Worm (Caenorhabditis elegans): Measurements from ENCODE around the gene srw-35.

The srw-35 gene

DNA sequence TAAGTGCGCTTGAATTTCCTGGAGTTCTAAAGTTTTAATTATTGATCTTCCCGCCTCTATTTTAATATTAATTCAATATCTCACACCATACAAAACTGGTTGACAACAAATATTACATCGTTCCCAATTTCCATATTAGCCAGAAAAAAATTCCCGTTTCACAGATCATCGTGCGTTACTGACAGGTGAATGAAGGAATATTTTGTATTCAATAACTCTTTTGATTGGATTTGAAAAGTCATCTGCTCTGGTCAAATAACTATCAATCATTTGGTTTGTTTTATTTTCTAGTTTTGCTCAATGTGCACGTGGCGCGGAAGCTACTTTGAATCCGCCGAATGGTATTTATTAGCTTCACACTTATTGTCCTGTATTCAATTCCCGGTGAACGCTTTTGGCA lies 11.4 kb downstream of the srw-35 start, which contains the start of gene srh-139:
TSS of gene srh-139 (plus strand) at position 301 of the 400 bp plus-strand sequence.
- no peak for TF ChIP-seq nhr-80 (tag; optimal IDR thresholded peaks at IDR 0.05)
- TF ChIP-seq nhr-90 (tag; optimal IDR thresholded peaks at IDR 0.05), result no peak
- TF ChIP-seq B0019.2 (GFP tag; conservative IDR thresholded peaks at IDR 0.05), result no peak
- TF ChIP-seq somi-1 (GFP tag; optimal IDR thresholded peaks at IDR 0.05), result no peak
- no peak for TF ChIP-seq rec-8 (tag; optimal IDR thresholded peaks at IDR 0.05)
- TF ChIP-seq lin-40 (tag; optimal IDR thresholded peaks at IDR 0.05), result no peak
- TF ChIP-seq rpc-1 (optimal IDR thresholded peaks at IDR 0.05), result no peak
- TF ChIP-seq rpc-1 (tag; optimal IDR thresholded peaks at IDR 0.05), result no peak
- no peak for TF ChIP-seq bed-1 (GFP tag; IDR thresholded peaks at IDR 0.05)
- no peak for TF ChIP-seq C17E4.6 (GFP tag; IDR thresholded peaks at IDR 0.05)
- TF ChIP-seq snpc-1.3 (tag; optimal IDR thresholded peaks at IDR 0.05; ENCODE audit: insufficient read depth), result no peak
- TF ChIP-seq unc-130 (GFP tag; optimal IDR thresholded peaks at IDR 0.05), result no peak
- TF ChIP-seq F57C9.4 (tag; optimal IDR thresholded peaks at IDR 0.05), result no peak
- no peak for TF ChIP-seq akir-1 (GFP tag; optimal IDR thresholded peaks at IDR 0.05)
- TF ChIP-seq nfyb-1 (GFP tag; IDR thresholded peaks at IDR 0.05), result no peak
- no peak for TF ChIP-seq efl-1 (GFP tag; optimal IDR thresholded peaks at IDR 0.05)
- no peak for TF ChIP-seq madf-3 (GFP tag; IDR thresholded peaks at IDR 0.05)

DNA sequence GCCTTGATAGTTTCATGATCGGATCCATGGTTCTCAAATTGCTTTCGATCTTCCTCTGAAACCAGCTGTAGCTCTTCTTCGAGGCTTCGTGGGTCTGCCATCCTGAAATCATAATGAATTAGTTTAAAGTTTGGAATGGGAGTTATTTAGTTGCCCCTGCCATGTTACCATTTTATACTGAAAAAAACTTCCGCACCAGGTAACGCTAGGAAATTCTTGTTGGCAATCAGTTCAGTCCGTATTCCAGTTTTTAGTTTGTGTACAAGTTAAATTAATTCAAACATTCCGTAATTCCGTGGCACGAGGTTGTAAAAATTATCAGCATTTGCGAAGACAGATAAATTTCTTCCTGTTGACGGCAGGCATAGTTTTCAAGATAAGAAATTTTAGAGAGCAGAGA lies 15.2 kb downstream of the srw-35 start, which contains the start of gene Y32B12A.5:
TSS of gene Y32B12A.5 (minus strand) at position 101 of the 400 bp plus-strand sequence.
- TF ChIP-seq die-1 (tag; optimal IDR thresholded peaks at IDR 0.05), result no peak
- TF ChIP-seq attf-3 (GFP tag; conservative IDR thresholded peaks at IDR 0.05), result no peak
- TF ChIP-seq lsl-1 (GFP tag; optimal IDR thresholded peaks at IDR 0.05), result no peak
- no peak for TF ChIP-seq lir-1 (GFP tag; conservative IDR thresholded peaks at IDR 0.05)
- TF ChIP-seq lag-1 (GFP tag; IDR thresholded peaks at IDR 0.05), result no peak

DNA sequence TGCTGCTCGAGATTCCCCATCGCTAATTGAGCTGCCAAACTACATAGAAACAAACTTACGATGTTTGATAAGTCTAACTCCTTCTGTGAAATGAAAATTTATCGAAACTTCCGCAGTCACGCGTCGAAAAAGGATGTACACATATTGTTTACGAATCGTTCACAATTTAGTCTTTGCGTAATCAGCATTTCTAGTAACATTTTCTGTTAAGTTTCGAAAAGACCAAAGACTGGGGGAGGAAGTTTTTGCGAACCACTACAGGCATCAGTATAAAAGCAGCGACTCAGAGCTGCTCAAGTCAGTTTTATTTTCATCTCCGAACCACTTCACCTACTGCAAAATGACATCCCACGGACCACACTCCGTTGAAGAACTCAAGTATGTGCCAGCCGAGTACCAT lies 15.9 kb downstream of the srw-35 start, which contains the start of gene sqst-4:
TSS of gene sqst-4 (plus strand) at position 301 of the 400 bp plus-strand sequence.
- TF ChIP-seq F22D6.2 (tag; optimal IDR thresholded peaks at IDR 0.05) (no peak), ama-1 (optimal IDR thresholded peaks at IDR 0.05) (no peak), ama-1 (GFP tag; optimal IDR thresholded peaks at IDR 0.05) (no peak), Y79H2A.3 (GFP tag; conservative IDR thresholded peaks at IDR 0.05) (no peak), nhr-80 (tag; optimal IDR thresholded peaks at IDR 0.05) (no peak), snpc-1.3 (tag; optimal IDR thresholded peaks at IDR 0.05; ENCODE audit: insufficient read depth) (no peak), F23B12.7 (tag; optimal IDR thresholded peaks at IDR 0.05; ENCODE audit: insufficient read depth) (no peak)

DNA sequence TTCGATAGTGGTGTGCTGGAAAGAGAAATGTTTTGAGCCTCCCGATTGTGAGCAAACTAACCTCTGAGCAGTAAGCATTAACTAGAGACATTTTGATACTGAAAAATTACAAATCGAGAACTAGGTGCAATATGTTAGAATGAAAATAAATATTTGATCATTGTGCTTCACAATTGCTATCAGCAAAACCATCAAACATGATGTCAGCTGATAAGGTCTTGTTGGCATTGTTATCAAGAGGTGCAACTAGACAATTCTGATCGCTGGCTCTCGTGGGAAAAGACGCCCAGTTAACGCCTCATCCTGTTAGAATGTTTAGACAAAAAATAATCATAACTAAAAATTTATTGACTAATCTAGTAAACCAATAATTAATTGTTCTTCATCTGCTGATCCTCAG lies 22.0 kb downstream of the srw-35 start, which contains the start of gene comt-2:
TSS of gene comt-2 (minus strand) at position 131 of the 400 bp plus-strand sequence.
- TF ChIP-seq snpc-3.4 (tag; optimal IDR thresholded peaks at IDR 0.05) (no peak), nhr-80 (tag; optimal IDR thresholded peaks at IDR 0.05) (peak; percentile 49)

DNA sequence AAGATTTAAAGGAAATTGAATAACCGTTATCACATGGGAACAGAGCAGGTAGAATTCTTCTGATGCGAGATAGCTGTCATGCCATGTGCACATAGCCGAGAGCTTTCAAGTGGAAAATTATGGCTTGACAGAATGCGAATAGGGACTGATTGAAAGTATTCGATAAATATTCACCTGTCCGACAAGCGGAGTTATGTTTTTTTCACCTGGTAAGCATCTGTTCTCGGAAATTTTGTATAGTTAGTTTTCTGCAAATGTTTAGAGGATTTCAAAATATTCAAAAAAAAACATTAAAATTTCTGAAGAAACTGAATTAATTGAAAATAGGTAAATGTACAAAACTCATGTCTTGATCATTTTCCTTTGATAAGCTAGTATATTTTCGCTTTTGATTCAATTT lies 25.2 kb downstream of the srw-35 start, which contains the start of gene srh-136:
TSS of gene srh-136 (minus strand) at position 93 of the 400 bp plus-strand sequence.
- no peak for TF ChIP-seq let-607 (tag; optimal IDR thresholded peaks at IDR 0.05)

DNA sequence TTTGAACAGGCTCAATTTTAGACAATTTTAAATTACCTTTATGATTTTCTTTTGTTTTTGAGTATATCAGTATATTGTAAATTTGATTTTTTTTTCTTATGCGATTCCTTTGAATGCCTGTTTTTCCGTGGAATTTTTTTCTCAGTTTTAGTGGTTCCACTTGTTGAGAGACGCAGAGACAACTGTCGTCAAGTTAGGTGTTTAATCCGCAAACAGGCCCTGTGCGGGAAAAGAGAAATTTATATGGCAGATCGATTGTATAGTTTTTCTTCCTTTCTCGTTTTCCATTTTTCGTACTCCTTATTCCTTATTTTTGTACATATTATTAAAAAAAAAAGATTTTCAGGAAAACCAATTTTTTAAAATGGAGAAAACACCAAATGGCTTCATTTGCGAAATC lies 26.7 kb downstream of the srw-35 start, which contains the start of gene F36D3.1:
TSS of gene F36D3.1 (plus strand) at position 347 of the 400 bp plus-strand sequence.
- TF ChIP-seq bed-1 (GFP tag; IDR thresholded peaks at IDR 0.05) (no peak), Y95B8A.8 (GFP tag; IDR thresholded peaks at IDR 0.05) (no peak), nfya-2 (GFP tag; IDR thresholded peaks at IDR 0.05) (no peak), hlh-26 (GFP tag; conservative IDR thresholded peaks at IDR 0.05) (no peak), egrh-3 (GFP tag; IDR thresholded peaks at IDR 0.05) (no peak), bed-2 (GFP tag; IDR thresholded peaks at IDR 0.05) (no peak), Y79H2A.3 (GFP tag; conservative IDR thresholded peaks at IDR 0.05) (no peak), lin-54 (GFP tag; optimal IDR thresholded peaks at IDR 0.05) (peak; percentile 35), D2030.7 (GFP tag; IDR thresholded peaks at IDR 0.05) (no peak), lsy-27 (tag; optimal IDR thresholded peaks at IDR 0.05; ENCODE audit: borderline replicate concordance, insufficient read depth) (no peak), B0261.1 (tag; optimal IDR thresholded peaks at IDR 0.05) (no peak), atf-7 (tag; optimal IDR thresholded peaks at IDR 0.05) (no peak), madf-10 (tag; optimal IDR thresholded peaks at IDR 0.05) (no peak), madf-3 (GFP tag; IDR thresholded peaks at IDR 0.05) (no peak)

Measured in whole organism, young adult.